Fruit fly (Drosophila melanogaster) whole organism, wandering third instar larva: ENCODE data around the gene sick.

ENCODE experiments used
- CrebA ChIP-seq: fragments of 200-800 bp; sonication (Bioruptor generic); optimal IDR thresholded peaks from 2 replicates; lab custom pipeline; 2016; ENCODE audit warnings: missing biosample characterization, mild to moderate bottlenecking, missing genetic modification characterization, borderline replicate concordance
- Dif ChIP-seq: fragments of 200-275, 200-300 bp; sonication (Bioruptor generic); optimal IDR thresholded peaks from 2 replicates; lab custom pipeline; 2018; ENCODE audit warnings: missing biosample characterization, missing genetic modification characterization; ENCODE audit not compliant: partially characterized antibody

dm6 chr2L:19942510-19942909 is 146.3 kb downstream of the sick start:
- TF ChIP-seq Dif (GFP tag; lab: Kevin White, UChicago) (no peak), CrebA (GFP tag; lab: Kevin White, UChicago) (no peak)
